Fruit fly (Drosophila melanogaster) whole organism, embryonic: ENCODE results near the gene CG45493.
"Not testable (repeated sequence)": the region's sequence is repeated elsewhere in the genome, so short reads cannot be mapped to it uniquely, and the experiment has no call there.

Source experiments
- CG11085 ChIP-seq: fragments of 200-800 bp; sonication (Bioruptor generic); IDR thresholded peaks from 2 replicates; pipeline ENCODE4 v1.3.6; 2022; ENCODE audit warnings: missing biosample characterization, missing genetic modification characterization
- CG14860 ChIP-seq: fragments of 200-800 bp; sonication (Bioruptor generic); IDR thresholded peaks from 3 replicates; pipeline ENCODE4 v1.3.6; 2022; ENCODE audit warnings: missing biosample characterization, missing genetic modification characterization; ENCODE audit not compliant: partially characterized antibody
- CG1529 ChIP-seq: fragments of 200-800 bp; sonication (Bioruptor generic); optimal IDR thresholded peaks from 3 replicates; lab custom pipeline; 2018; ENCODE audit warnings: missing biosample characterization, missing genetic modification characterization
- CG16813 ChIP-seq: fragments of 200-800 bp; sonication (Bioruptor generic); IDR thresholded peaks from 3 replicates; pipeline ENCODE4 v1.3.6; 2022; ENCODE audit warnings: missing biosample characterization, missing genetic modification characterization; ENCODE audit not compliant: partially characterized antibody
- CG17385 ChIP-seq: fragments of 200-800 bp; sonication (Bioruptor generic); optimal IDR thresholded peaks from 3 replicates; lab custom pipeline; 2018; ENCODE audit warnings: missing biosample characterization, mild to moderate bottlenecking, missing genetic modification characterization
- CG1792 ChIP-seq: fragments of 200-800 bp; sonication (Bioruptor generic); optimal IDR thresholded peaks from 2 replicates; lab custom pipeline; 2016; ENCODE audit warnings: missing biosample characterization, missing genetic modification characterization
- CG2199 ChIP-seq: fragments of 200-800 bp; sonication (Bioruptor generic); IDR thresholded peaks from 3 replicates; pipeline ENCODE4 v1.3.6; 2022; ENCODE audit warnings: missing biosample characterization, missing genetic modification characterization
- CG6654 ChIP-seq: fragments of 200-800 bp; sonication (Bioruptor generic); optimal IDR thresholded peaks from 2 replicates; lab custom pipeline; 2017; ENCODE audit warnings: missing biosample characterization, mild to moderate bottlenecking, missing genetic modification characterization
- CG6683 ChIP-seq: fragments of 200-800 bp; sonication (Bioruptor generic); optimal IDR thresholded peaks from 2 replicates; lab custom pipeline; 2017; ENCODE audit warnings: missing biosample characterization, mild to moderate bottlenecking, missing genetic modification characterization, missing genetic modification reagents
- CG7271 ChIP-seq: fragments of 200-800 bp; sonication (Bioruptor generic); optimal IDR thresholded peaks from 2 replicates; lab custom pipeline; 2018; ENCODE audit warnings: missing biosample characterization, mild to moderate bottlenecking, missing genetic modification characterization, moderate library complexity
- CG7786 ChIP-seq: fragments of 200-800 bp; sonication (Bioruptor generic); optimal IDR thresholded peaks from 2 replicates; lab custom pipeline; 2016; ENCODE audit warnings: missing biosample characterization, missing genetic modification characterization
- CG9727 ChIP-seq: fragments of 200-800 bp; sonication (Bioruptor generic); optimal IDR thresholded peaks from 3 replicates; lab custom pipeline; 2017; ENCODE audit warnings: missing biosample characterization, mild to moderate bottlenecking, missing genetic modification characterization
- Chrac-16 ChIP-seq: fragments of 200-800 bp; sonication (Bioruptor generic); optimal IDR thresholded peaks from 3 replicates; lab custom pipeline; 2016; ENCODE audit warnings: missing biosample characterization, missing genetic modification characterization
- D19B ChIP-seq: fragments of 200-800 bp; sonication (Bioruptor generic); optimal IDR thresholded peaks from 2 replicates; lab custom pipeline; 2017; ENCODE audit warnings: missing biosample characterization, mild to moderate bottlenecking, missing genetic modification characterization
- Dref ChIP-seq: fragments of 200-800 bp; sonication (Bioruptor generic); IDR thresholded peaks from 2 replicates; pipeline ENCODE4 v1.3.6; 2022; ENCODE audit warnings: missing biosample characterization, missing genetic modification characterization
- H15 ChIP-seq: fragments of 200-800 bp; sonication (Bioruptor generic); IDR thresholded peaks from 3 replicates; pipeline ENCODE4 v1.3.6; 2022; ENCODE audit warnings: missing biosample characterization, missing genetic modification characterization
- HLH4C ChIP-seq: fragments of 200-800 bp; sonication (Bioruptor generic); IDR thresholded peaks from 3 replicates; pipeline ENCODE4 v1.3.6; 2022; ENCODE audit warnings: missing biosample characterization, missing genetic modification characterization; ENCODE audit not compliant: partially characterized antibody
- Meics ChIP-seq: fragments of 200-800 bp; sonication (Bioruptor generic); optimal IDR thresholded peaks from 2 replicates; lab custom pipeline; 2017; ENCODE audit warnings: missing biosample characterization, mild to moderate bottlenecking, missing genetic modification characterization
- Ravus ChIP-seq: fragments of 200-800 bp; sonication (Bioruptor generic); IDR thresholded peaks from 2 replicates; pipeline ENCODE4 v1.3.6; 2022; ENCODE audit warnings: missing biosample characterization, missing genetic modification characterization
- amos ChIP-seq: fragments of 200-800 bp; sonication (Bioruptor generic); IDR thresholded peaks from 2 replicates; pipeline ENCODE4 v1.3.6; 2022; ENCODE audit warnings: missing biosample characterization, missing genetic modification characterization; ENCODE audit not compliant: partially characterized antibody
- cwo ChIP-seq: fragments of 200-800 bp; sonication (Bioruptor generic); optimal IDR thresholded peaks from 3 replicates; lab custom pipeline; 2017; ENCODE audit warnings: missing biosample characterization, missing genetic modification characterization, mild to moderate bottlenecking, moderate library complexity, missing genetic modification reagents
- emc ChIP-seq: fragments of 200-800 bp; sonication (Bioruptor generic); optimal IDR thresholded peaks from 2 replicates; lab custom pipeline; 2016; ENCODE audit warnings: missing biosample characterization, missing genetic modification characterization
- ems ChIP-seq: fragments of 200-800 bp; sonication (Bioruptor generic); optimal IDR thresholded peaks from 3 replicates; lab custom pipeline; 2016; ENCODE audit warnings: missing biosample characterization, missing genetic modification characterization
- gsb ChIP-seq: fragments of 200-800 bp; sonication (Bioruptor generic); IDR thresholded peaks from 2 replicates; pipeline ENCODE4 v1.3.6; 2022; ENCODE audit warnings: missing biosample characterization, missing genetic modification characterization
- ken ChIP-seq: fragments of 200-800 bp; sonication (Bioruptor generic); IDR thresholded peaks from 3 replicates; pipeline ENCODE4 v1.3.6; 2022; ENCODE audit warnings: missing biosample characterization, missing genetic modification characterization
- lov ChIP-seq, 2 experiments: fragments of 200-800 bp in 1 of 2; fragments of >200 bp in 1 of 2; sonication (Bioruptor generic) in 1 of 2; IDR thresholded peaks in 1 of 2; optimal IDR thresholded peaks in 1 of 2; 2 replicates in 1 of 2; 3 replicates in 1 of 2; pipeline versions ENCODE4 v1.3.6 to Lab custom; 2017 to 2022; ENCODE audit warnings: missing biosample characterization in 1 of 2, missing genetic modification characterization in 1 of 2
- sisA ChIP-seq: fragments of 200-800 bp; sonication (Bioruptor generic); IDR thresholded peaks from 2 replicates; pipeline ENCODE4 v1.3.6; 2022; ENCODE audit warnings: missing biosample characterization, missing genetic modification characterization
- slbo ChIP-seq: fragments of 200-800 bp; sonication (Bioruptor generic); IDR thresholded peaks from 2 replicates; pipeline ENCODE4 v1.3.6; 2022; ENCODE audit warnings: missing biosample characterization, missing genetic modification characterization
- sna ChIP-seq: fragments of 200-800 bp; sonication (Bioruptor generic); IDR thresholded peaks from 2 replicates; pipeline ENCODE4 v1.3.6; 2022; ENCODE audit warnings: missing biosample characterization, missing genetic modification characterization; ENCODE audit not compliant: partially characterized antibody
- vnd ChIP-seq: fragments of 200-800 bp; sonication (Bioruptor generic); IDR thresholded peaks from 3 replicates; pipeline ENCODE4 v1.3.6; 2022; ENCODE audit warnings: missing biosample characterization, missing genetic modification characterization; ENCODE audit not compliant: partially characterized antibody
- wor ChIP-seq: fragments of 200-800 bp; sonication (Bioruptor generic); IDR thresholded peaks from 2 replicates; pipeline ENCODE4 v1.3.6; 2022; ENCODE audit warnings: missing biosample characterization, missing genetic modification characterization

CG45493 gene

dm6 chrX:19960881-19961347 is 12.2 kb upstream of the CG45493 start, which contains the start of gene Nep3 (continued):
- no peak for TF ChIP-seq lov (optimal IDR thresholded peaks at IDR 0.05; lab: Kevin White, UChicago)
- TF ChIP-seq lov (GFP tag; IDR thresholded peaks at IDR 0.05; lab: Robert Waterston, UW), result no peak
- TF ChIP-seq amos (GFP tag; lab: Robert Waterston, UW), result peak; percentile 20; the same call in 1 of the 2 replicates
- no peak for TF ChIP-seq Ravus (GFP tag; lab: Robert Waterston, UW)
- TF ChIP-seq CG1529 (GFP tag; lab: Kevin White, UChicago), result no peak
- no peak for TF ChIP-seq slbo
- TF ChIP-seq wor (GFP tag; lab: Robert Waterston, UW), result no peak
- no peak for TF ChIP-seq CG6683 (GFP tag; lab: Kevin White, UChicago)
- TF ChIP-seq sna (GFP tag; lab: Robert Waterston, UW), result no peak
- TF ChIP-seq Meics (GFP tag; lab: Kevin White, UChicago), result no peak
- TF ChIP-seq Dref, result peak; percentile 38; the same call in 1 of the 2 replicates
- no peak for TF ChIP-seq gsb (GFP tag; lab: Robert Waterston, UW)

dm6 chrX:19959353-19959969 is 10.8 kb upstream of the CG45493 start, which contains the start of gene CG12655:
Gene CG12655, minus strand, starts transcription at chrX:19959403.
- TF ChIP-seq CG14860 (GFP tag; lab: Robert Waterston, UW), result peak; percentile 50; the same call in 2 of the 3 replicates
- no peak for TF ChIP-seq CG11085 (GFP tag; lab: Robert Waterston, UW)
- no peak for TF ChIP-seq H15 (GFP tag; lab: Robert Waterston, UW)
- TF ChIP-seq D19B (GFP tag; lab: Kevin White, UChicago), result peak; percentile 45
- TF ChIP-seq HLH4C (GFP tag; lab: Robert Waterston, UW), result peak; percentile 72
- TF ChIP-seq CG2199 (GFP tag; lab: Robert Waterston, UW), result no peak
- no peak for TF ChIP-seq ems (GFP tag; lab: Kevin White, UChicago)
- TF ChIP-seq CG16813 (GFP tag; lab: Robert Waterston, UW), result peak; percentile 63
- TF ChIP-seq gsb (GFP tag; lab: Robert Waterston, UW), result no peak
- no peak for TF ChIP-seq CG9727 (GFP tag; lab: Kevin White, UChicago)
- no peak for TF ChIP-seq CG17385 (GFP tag; lab: Kevin White, UChicago)
- peak; percentile 24; the same call in 1 of the 3 replicates for TF ChIP-seq vnd (GFP tag; lab: Robert Waterston, UW)

- not testable (repeated sequence) for TF ChIP-seq emc, CG1792, Chrac-16 (GFP tag; lab: Kevin White, UChicago)
Measured at dm6 chrX:19958242-19958641, 9.6 kb upstream of the CG45493 start, which contains the start of gene CG43784. Gene CG43784, minus strand, starts transcription at chrX:19958342.

dm6 chrX:19953508-19953907 is 4.8 kb upstream of the CG45493 start, which contains the start of gene CG45494:
Gene CG45494, minus strand, starts transcription at chrX:19953608.
- TF ChIP-seq sisA (GFP tag; lab: Robert Waterston, UW); CG6654 (GFP tag; lab: Kevin White, UChicago); cwo: not testable (repeated sequence)

dm6 chrX:19944047-19944446 is 4.6 kb downstream of the CG45493 start, which contains the start of gene CG45492:
Gene CG45492, minus strand, starts transcription at chrX:19944147.
- TF ChIP-seq CG7271; ken (GFP tag; lab: Robert Waterston, UW); CG7786 (GFP tag; lab: Kevin White, UChicago): not testable (repeated sequence)
